Fruit fly (Drosophila melanogaster) whole organism, adult: ENCODE results near the gene CG44014.

ENCODE experiments used
- Clk ChIP-seq: fragments of 200-800 bp; sonication (Bioruptor generic); optimal IDR thresholded peaks from 2 replicates; lab custom pipeline; 2017; ENCODE audit warnings: missing biosample characterization, missing genetic modification characterization
- cic ChIP-seq: fragments of 200-800 bp; sonication (Bioruptor generic); optimal IDR thresholded peaks from 2 replicates; lab custom pipeline; 2017; ENCODE audit warnings: missing biosample characterization, mild to moderate bottlenecking, missing genetic modification characterization, moderate library complexity

DNA sequence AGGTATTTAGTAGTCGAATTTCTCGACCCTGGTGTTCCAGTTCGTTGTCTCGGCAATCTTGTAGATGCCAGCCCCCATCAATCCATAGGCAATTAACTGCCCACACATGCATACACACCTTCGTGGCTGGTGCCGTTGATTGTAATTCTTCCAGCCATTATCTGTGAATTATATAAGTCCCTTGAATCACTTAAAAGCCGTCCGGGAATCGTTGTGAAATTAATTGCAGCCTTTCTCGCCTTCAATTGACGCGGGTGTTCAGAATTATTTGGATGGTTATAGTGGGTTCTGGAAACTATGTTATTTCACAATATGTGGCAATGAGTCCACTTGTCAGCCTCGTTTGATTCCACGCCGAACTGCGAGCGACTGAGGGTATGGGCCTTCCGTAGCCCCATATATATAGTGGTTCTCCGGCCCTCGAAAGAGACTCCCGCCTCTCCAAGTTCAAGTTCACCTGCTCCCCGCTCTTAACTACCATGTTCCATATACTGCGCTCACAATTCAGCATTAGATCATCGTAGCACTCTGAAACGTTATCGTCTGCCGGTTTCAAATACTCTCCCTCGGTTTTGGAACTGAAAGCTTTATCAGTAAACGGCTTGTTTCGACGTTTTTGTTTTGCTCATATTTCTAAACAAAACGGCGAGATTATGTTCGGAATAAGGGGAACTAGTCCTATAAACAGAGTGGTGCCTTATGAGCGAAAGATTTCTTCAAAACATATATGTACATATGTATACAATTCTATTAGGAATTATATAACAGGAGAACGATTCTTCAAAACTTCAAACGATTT is 28.4 kb upstream of the CG44014 start, which contains the start of gene AOX1:
- peak; percentile 59 for TF ChIP-seq cic
- TF ChIP-seq Clk, result no peak
